Worm (Caenorhabditis elegans) whole organism, L3 larva: ENCODE data around the gene AH6.17.

Source experiments
- nfya-1 ChIP-seq: sonication (generic microtip); optimal IDR thresholded peaks from 2 replicates; lab custom pipeline; 2017; ENCODE audit warnings: missing genetic modification characterization, mild to moderate bottlenecking, missing compliant biosample characterization, antibody characterized with exemption, moderate library complexity; ENCODE audit not compliant: insufficient read depth
- pqm-1 ChIP-seq: fragments of 150-350 bp; optimal IDR thresholded peaks from 2 replicates; lab custom pipeline; 2017; ENCODE audit warnings: missing biosample characterization, missing genetic modification characterization, inconsistent platforms

ce11 chrII:9507181-9507580 lies 15.8 kb upstream of the AH6.17 start, which contains the start of gene gcy-3:
- TF ChIP-seq nfya-1 (tag; lab: Kevin White, UChicago) (no peak), pqm-1 (tag; lab: Kevin White, UChicago) (no peak)
